Worm (Caenorhabditis elegans) whole organism, late embryonic: Measurements from ENCODE around the gene K06H6.1.

Source experiments
- ahr-1 ChIP-seq: sonication (generic microtip); optimal IDR thresholded peaks from 2 replicates; lab custom pipeline; 2016; ENCODE audit warnings: missing genetic modification characterization, missing compliant biosample characterization
- ceh-31 ChIP-seq: sonication (generic microtip); optimal IDR thresholded peaks from 2 replicates; lab custom pipeline; 2016; ENCODE audit warnings: missing genetic modification characterization, missing compliant biosample characterization
- elt-4 ChIP-seq: sonication (generic microtip); optimal IDR thresholded peaks from 2 replicates; lab custom pipeline; 2016; ENCODE audit warnings: missing genetic modification characterization, missing compliant biosample characterization
- eyg-1 ChIP-seq: sonication (generic microtip); optimal IDR thresholded peaks from 2 replicates; lab custom pipeline; 2016; ENCODE audit warnings: missing genotype, missing genetic modification characterization, missing compliant biosample characterization
- hlh-30 ChIP-seq: sonication (generic microtip); optimal IDR thresholded peaks from 2 replicates; lab custom pipeline; 2017; ENCODE audit warnings: antibody characterized with exemption, missing genetic modification characterization, missing compliant biosample characterization; ENCODE audit not compliant: insufficient read depth
- pag-3 ChIP-seq: sonication (generic microtip); optimal IDR thresholded peaks from 2 replicates; lab custom pipeline; 2016; ENCODE audit warnings: missing compliant biosample characterization, missing genetic modification characterization, borderline replicate concordance
- pha-4 ChIP-seq: fragments of 150-350 bp; optimal IDR thresholded peaks from 2 replicates; lab custom pipeline; 2018; ENCODE audit warnings: missing biosample characterization, missing genetic modification reagents, missing genetic modification characterization
- sox-4 ChIP-seq: sonication (generic microtip); optimal IDR thresholded peaks from 2 replicates; lab custom pipeline; 2017; ENCODE audit warnings: mild to moderate bottlenecking, missing genetic modification characterization, inconsistent platforms, missing compliant biosample characterization
- tbx-2 ChIP-seq: sonication (generic microtip); optimal IDR thresholded peaks from 2 replicates; lab custom pipeline; 2016; ENCODE audit warnings: missing genetic modification characterization, missing compliant biosample characterization
- unc-55 ChIP-seq: sonication (generic microtip); optimal IDR thresholded peaks from 2 replicates; lab custom pipeline; 2017; ENCODE audit warnings: missing biosample characterization, missing genetic modification reagents, missing genetic modification characterization
- ztf-16 ChIP-seq: sonication (generic microtip); optimal IDR thresholded peaks from 2 replicates; lab custom pipeline; 2017; ENCODE audit warnings: missing genetic modification characterization, missing compliant biosample characterization

DNA sequence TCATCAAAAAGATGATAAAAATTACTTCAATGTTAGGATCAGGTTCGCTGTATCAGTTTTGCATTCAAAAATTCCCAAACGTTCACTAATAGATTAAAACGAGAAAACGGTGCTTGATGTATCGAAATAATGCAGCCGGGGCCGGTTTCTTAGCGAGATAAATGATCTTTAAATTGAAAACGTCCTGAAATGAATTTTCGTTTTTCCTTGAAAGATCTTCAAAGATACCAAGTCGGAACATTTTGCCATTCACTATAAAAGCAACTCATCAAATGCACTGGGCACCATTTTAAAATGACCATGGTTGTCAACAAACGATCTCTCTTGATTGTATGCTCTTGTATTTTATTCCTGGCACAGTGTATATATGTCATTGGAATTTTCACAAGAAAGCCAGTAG is 11.8 kb upstream of the K06H6.1 start, which contains the start of gene K06H6.5:
- TF ChIP-seq hlh-30 (tag; lab: Kevin White, UChicago) (no peak), ceh-31 (tag; lab: Kevin White, UChicago) (no peak), pha-4 (no peak), eyg-1 (tag; lab: Kevin White, UChicago) (no peak), pag-3 (tag; lab: Kevin White, UChicago) (no peak), elt-4 (tag; lab: Kevin White, UChicago) (no peak), unc-55 (GFP tag; lab: Kevin White, UChicago) (no peak), ztf-16 (tag; lab: Kevin White, UChicago) (no peak), ahr-1 (tag; lab: Kevin White, UChicago) (no peak), sox-4 (tag; lab: Kevin White, UChicago) (no peak), tbx-2 (tag; lab: Kevin White, UChicago) (no peak)
